Worm (Caenorhabditis elegans): Measurements from ENCODE around the gene cap-2.
A peak's percentile ranks its signal among the peaks of the same experiment; 100 is the strongest.

cap-2 gene

DNA sequence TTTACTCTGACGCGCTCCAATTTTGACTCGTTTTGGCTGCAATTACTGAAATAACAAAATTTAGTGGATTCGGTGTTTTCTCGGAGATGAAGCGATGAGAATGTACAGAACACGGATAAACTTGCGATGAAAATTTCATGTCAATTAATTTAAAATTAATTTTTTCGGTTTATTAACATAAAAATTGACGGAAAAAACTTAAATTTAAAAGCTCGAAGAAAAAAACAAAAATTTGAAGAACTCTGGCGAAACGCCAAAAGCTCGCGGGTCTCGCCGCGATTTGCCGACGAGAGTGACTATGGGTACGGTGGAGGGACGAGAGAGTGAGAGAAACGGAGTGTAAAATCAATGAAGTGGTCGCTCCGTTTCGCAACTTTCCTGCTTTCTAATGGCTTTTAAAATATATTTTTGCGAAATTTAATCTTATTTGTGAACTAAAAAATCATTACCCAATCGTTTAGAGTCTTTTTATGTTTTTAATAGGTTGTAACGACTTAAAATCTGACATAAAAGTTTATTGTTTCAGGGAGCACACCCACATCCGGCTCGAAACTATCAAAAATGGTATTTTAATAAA lies at the start of gene cap-2, which contains the start of gene gmps-1:
Gene cap-2, plus strand, starts transcription at position 527 of the 577 bp plus-strand sequence.
Gene gmps-1, minus strand, starts transcription at position 51 of the 577 bp plus-strand sequence.
- no peak for TF ChIP-seq nhr-23 (tag; optimal IDR thresholded peaks at IDR 0.05)
- TF ChIP-seq nhr-12 (tag; optimal IDR thresholded peaks at IDR 0.05): peak; percentile 22
- no peak for TF ChIP-seq ztf-1 (GFP tag; conservative IDR thresholded peaks at IDR 0.05)
- peak; percentile 94 for TF ChIP-seq fos-1 (tag; optimal IDR thresholded peaks at IDR 0.05)
- peak; percentile 65 for TF ChIP-seq nhr-77 (tag; optimal IDR thresholded peaks at IDR 0.05)
- TF ChIP-seq F13H6.1 (tag; optimal IDR thresholded peaks at IDR 0.05): peak; percentile 97
- TF ChIP-seq nhr-11 (tag; optimal IDR thresholded peaks at IDR 0.05): no peak
- TF ChIP-seq unc-55 (GFP tag; optimal IDR thresholded peaks at IDR 0.05): peak; percentile 99
- TF ChIP-seq lsy-2 (tag; optimal IDR thresholded peaks at IDR 0.05): peak; percentile 100
- TF ChIP-seq alr-1 (tag; optimal IDR thresholded peaks at IDR 0.05): no peak
- peak; percentile 0 for TF ChIP-seq lin-39 (tag; optimal IDR thresholded peaks at IDR 0.05)
- TF ChIP-seq nhr-237 (tag; optimal IDR thresholded peaks at IDR 0.05): peak; percentile 79
- TF ChIP-seq sma-3 (GFP tag; optimal IDR thresholded peaks at IDR 0.05): peak; percentile 95
- no peak for TF ChIP-seq peb-1 (tag; optimal IDR thresholded peaks at IDR 0.05)
- TF ChIP-seq mdl-1 (tag; optimal IDR thresholded peaks at IDR 0.05): peak; percentile 52 to 79
- TF ChIP-seq ztf-4 (tag; optimal IDR thresholded peaks at IDR 0.05): peak; percentile 96
- TF ChIP-seq mab-5 (tag; optimal IDR thresholded peaks at IDR 0.05): peak; percentile 97
- TF ChIP-seq C34F6.9 (tag; optimal IDR thresholded peaks at IDR 0.05): peak; percentile 97
- TF ChIP-seq sma-9 (GFP tag; optimal IDR thresholded peaks at IDR 0.05): peak; percentile 98
- TF ChIP-seq sma-9 (tag; optimal IDR thresholded peaks at IDR 0.05): no peak
- TF ChIP-seq elt-3 (tag; optimal IDR thresholded peaks at IDR 0.05): no peak
- TF ChIP-seq aly-2 (tag; optimal IDR thresholded peaks at IDR 0.05): peak; percentile 6
- TF ChIP-seq nhr-6 (tag; optimal IDR thresholded peaks at IDR 0.05): peak; percentile 94
- peak; percentile 95 for TF ChIP-seq R02D3.7 (tag; optimal IDR thresholded peaks at IDR 0.05)
- peak; percentile 57 for TF ChIP-seq dmd-4 (tag; optimal IDR thresholded peaks at IDR 0.05)
- peak; percentile 97 for TF ChIP-seq nhr-25 (tag; optimal IDR thresholded peaks at IDR 0.05)
- peak; percentile 87 for TF ChIP-seq nhr-129 (tag; optimal IDR thresholded peaks at IDR 0.05)
- peak; percentile 16 for TF ChIP-seq ama-1 (optimal IDR thresholded peaks at IDR 0.05)
- peak; percentile 88 for TF ChIP-seq nhr-10 (tag; optimal IDR thresholded peaks at IDR 0.05)
- TF ChIP-seq lin-13 (GFP tag; optimal IDR thresholded peaks at IDR 0.05): peak; percentile 96
- TF ChIP-seq lin-11 (tag; optimal IDR thresholded peaks at IDR 0.05): peak; percentile 97
- TF ChIP-seq crh-2 (tag; optimal IDR thresholded peaks at IDR 0.05): peak; percentile 97
- peak; percentile 87 for TF ChIP-seq unc-62 (GFP tag; optimal IDR thresholded peaks at IDR 0.05)
- no peak for TF ChIP-seq unc-39 (tag; optimal IDR thresholded peaks at IDR 0.05)
- TF ChIP-seq zag-1 (tag; optimal IDR thresholded peaks at IDR 0.05): peak; percentile 73
- no peak for TF ChIP-seq skn-1 (tag; optimal IDR thresholded peaks at IDR 0.05)
- TF ChIP-seq snpc-4 (tag; optimal IDR thresholded peaks at IDR 0.05): peak; percentile 79
- peak; percentile 94 for TF ChIP-seq gmeb-1 (tag; optimal IDR thresholded peaks at IDR 0.05)
- TF ChIP-seq sem-4 (tag; optimal IDR thresholded peaks at IDR 0.05): peak; percentile 95
- TF ChIP-seq ztf-11 (tag; optimal IDR thresholded peaks at IDR 0.05): no peak
- peak; percentile 95 for TF ChIP-seq egl-27 (tag; optimal IDR thresholded peaks at IDR 0.05)
- TF ChIP-seq ceh-16 (tag; optimal IDR thresholded peaks at IDR 0.05): peak; percentile 76
- TF ChIP-seq blmp-1 (tag; optimal IDR thresholded peaks at IDR 0.05; ENCODE audit: insufficient read depth): peak; percentile 51
- TF ChIP-seq ceh-82 (tag; optimal IDR thresholded peaks at IDR 0.05): peak; percentile 97
- peak; percentile 95 for TF ChIP-seq nhr-21 (tag; optimal IDR thresholded peaks at IDR 0.05)
- TF ChIP-seq mbf-1 (tag; optimal IDR thresholded peaks at IDR 0.05): peak; percentile 40
- TF ChIP-seq Y55F3AM.14 (GFP tag; optimal IDR thresholded peaks at IDR 0.05): peak; percentile 71
- peak; percentile 78 for TF ChIP-seq ZK546.5 (tag; optimal IDR thresholded peaks at IDR 0.05)
- TF ChIP-seq elt-1 (tag; optimal IDR thresholded peaks at IDR 0.05): no peak

Measured in whole organism, L2 larva.